Fruit fly (Drosophila melanogaster) whole organism, prepupa: ENCODE results near the gene CG9705.
A peak's percentile ranks its signal among the peaks of the same experiment; 100 is the strongest.

Experiments
- Blimp-1 ChIP-seq: fragments of 200-800 bp; sonication (Bioruptor generic); optimal IDR thresholded peaks from 3 replicates; lab custom pipeline; 2017; ENCODE audit warnings: missing biosample characterization, missing genetic modification characterization, mild to moderate bottlenecking, moderate library complexity, missing genetic modification reagents
- CG10631 ChIP-seq: fragments of 200-800 bp; sonication (Bioruptor generic); optimal IDR thresholded peaks from 2 replicates; lab custom pipeline; 2016; ENCODE audit warnings: missing biosample characterization, missing genetic modification characterization
- CG10669 ChIP-seq: fragments of 200-800 bp; sonication (Bioruptor generic); optimal IDR thresholded peaks from 3 replicates; lab custom pipeline; 2018; ENCODE audit warnings: missing biosample characterization, mild to moderate bottlenecking, missing genetic modification characterization, moderate library complexity
- CG11294 ChIP-seq: fragments of 200-800 bp; sonication (Bioruptor generic); IDR thresholded peaks from 2 replicates; pipeline ENCODE4 v1.3.6; 2022; ENCODE audit warnings: missing biosample characterization, missing genetic modification characterization
- CG11762 ChIP-seq: fragments of 200-800 bp; sonication (Bioruptor generic); optimal IDR thresholded peaks from 3 replicates; lab custom pipeline; 2016; ENCODE audit warnings: missing biosample characterization, missing genetic modification characterization; ENCODE audit not compliant: insufficient read depth
- CG15336 ChIP-seq: fragments of 200-800 bp; sonication (Bioruptor generic); IDR thresholded peaks from 2 replicates; pipeline ENCODE4 v1.3.6; 2022; ENCODE audit warnings: missing biosample characterization, missing genetic modification characterization
- CG16779 ChIP-seq: fragments of 200-800 bp; sonication (Bioruptor generic); optimal IDR thresholded peaks from 3 replicates; lab custom pipeline; 2017; ENCODE audit warnings: missing biosample characterization, mild to moderate bottlenecking, missing genetic modification characterization
- CG3032 ChIP-seq: fragments of 200-800 bp; optimal IDR thresholded peaks from 2 replicates; lab custom pipeline; 2019; ENCODE audit warnings: missing biosample characterization, mild to moderate bottlenecking, missing genetic modification characterization, moderate library complexity
- CG31627 ChIP-seq: fragments of 200-800 bp; sonication (Bioruptor generic); optimal IDR thresholded peaks from 3 replicates; lab custom pipeline; 2016; ENCODE audit warnings: missing biosample characterization, missing genetic modification characterization
- CG32006 ChIP-seq: fragments of 200-800 bp; sonication (Bioruptor generic); optimal IDR thresholded peaks from 3 replicates; lab custom pipeline; 2017; ENCODE audit warnings: missing biosample characterization, mild to moderate bottlenecking, missing genetic modification characterization
- CG34406 ChIP-seq: fragments of 200-800 bp; sonication (Bioruptor generic); optimal IDR thresholded peaks from 3 replicates; lab custom pipeline; 2016; ENCODE audit warnings: missing biosample characterization, missing genetic modification characterization
- CG4318 ChIP-seq: fragments of 200-800 bp; sonication (Bioruptor generic); optimal IDR thresholded peaks from 3 replicates; lab custom pipeline; 2017; ENCODE audit warnings: missing biosample characterization, mild to moderate bottlenecking, missing genetic modification characterization
- CG6163 ChIP-seq: fragments of 200-800 bp; sonication (Bioruptor generic); IDR thresholded peaks from 3 replicates; pipeline ENCODE4 v1.3.6; 2022; ENCODE audit warnings: missing biosample characterization, missing genetic modification characterization
- CG6276 ChIP-seq: fragments of 200-800 bp; sonication (Bioruptor generic); optimal IDR thresholded peaks from 2 replicates; lab custom pipeline; 2017; ENCODE audit warnings: missing biosample characterization, mild to moderate bottlenecking, missing genetic modification characterization
- CG6792 ChIP-seq: fragments of 200-800 bp; sonication (Bioruptor generic); optimal IDR thresholded peaks from 3 replicates; lab custom pipeline; 2016; ENCODE audit warnings: missing biosample characterization, missing genetic modification characterization
- CG6808 ChIP-seq: fragments of 200-800 bp; sonication (Bioruptor generic); optimal IDR thresholded peaks from 3 replicates; lab custom pipeline; 2017; ENCODE audit warnings: missing biosample characterization, missing genetic modification characterization, mild to moderate bottlenecking, moderate library complexity, missing genetic modification reagents
- CG8119 ChIP-seq: fragments of 200-800 bp; sonication (Bioruptor generic); IDR thresholded peaks from 3 replicates; pipeline ENCODE4 v1.3.6; 2022; ENCODE audit warnings: missing biosample characterization, missing genetic modification characterization
- CG8632 ChIP-seq: fragments of 200-800 bp; sonication (Bioruptor generic); optimal IDR thresholded peaks from 3 replicates; lab custom pipeline; 2016; ENCODE audit warnings: missing biosample characterization, missing genetic modification characterization
- Eip75B ChIP-seq: fragments of 200-800 bp; sonication (Bioruptor generic); optimal IDR thresholded peaks from 3 replicates; lab custom pipeline; 2016; ENCODE audit warnings: missing biosample characterization, missing genetic modification characterization
- Eip78C ChIP-seq: fragments of 200-800 bp; sonication (Bioruptor generic); peaks from one replicate; lab custom pipeline; 2016; ENCODE audit warnings: missing biosample characterization, missing genetic modification characterization
- Hr38 ChIP-seq: sonication (Bioruptor generic); optimal IDR thresholded peaks from 2 replicates; lab custom pipeline; 2016; ENCODE audit warnings: missing biosample characterization, missing genetic modification characterization
- Hr4 ChIP-seq: fragments of 200-800 bp; sonication (Bioruptor generic); optimal IDR thresholded peaks from 3 replicates; lab custom pipeline; 2016; ENCODE audit warnings: missing biosample characterization, missing genetic modification characterization
- Lpt ChIP-seq: fragments of 200-800 bp; sonication (Bioruptor generic); optimal IDR thresholded peaks from 3 replicates; lab custom pipeline; 2016; ENCODE audit warnings: missing biosample characterization, missing genetic modification characterization
- Met ChIP-seq: fragments of 200-800 bp; sonication (Bioruptor generic); optimal IDR thresholded peaks from 3 replicates; lab custom pipeline; 2016; ENCODE audit warnings: missing biosample characterization, missing genetic modification characterization
- OdsH ChIP-seq: fragments of 200-800 bp; sonication (Bioruptor generic); optimal IDR thresholded peaks from 3 replicates; lab custom pipeline; 2016; ENCODE audit warnings: missing biosample characterization, missing genetic modification characterization
- Smox ChIP-seq: fragments of 200-800 bp; sonication (Bioruptor generic); optimal IDR thresholded peaks from 3 replicates; lab custom pipeline; 2016; ENCODE audit warnings: missing biosample characterization, missing genetic modification characterization
- Sox15 ChIP-seq: fragments of 200-800 bp; sonication (Bioruptor generic); optimal IDR thresholded peaks from 3 replicates; lab custom pipeline; 2016; ENCODE audit warnings: missing biosample characterization, missing genetic modification characterization
- achi ChIP-seq: fragments of 200-800 bp; sonication (Bioruptor generic); optimal IDR thresholded peaks from 3 replicates; lab custom pipeline; 2016; ENCODE audit warnings: missing biosample characterization, missing genetic modification characterization
- acj6 ChIP-seq: fragments of 200-800 bp; sonication (Bioruptor generic); optimal IDR thresholded peaks from 3 replicates; lab custom pipeline; 2016; ENCODE audit warnings: missing biosample characterization, missing genetic modification characterization
- esn ChIP-seq: fragments of 200-800 bp; sonication (Bioruptor generic); optimal IDR thresholded peaks from 2 replicates; lab custom pipeline; 2016; ENCODE audit warnings: missing biosample characterization, mild to moderate bottlenecking, missing genetic modification characterization, moderate library complexity
- fkh ChIP-seq: fragments of 200-800 bp; sonication (Bioruptor generic); optimal IDR thresholded peaks from 3 replicates; lab custom pipeline; 2017; ENCODE audit warnings: missing biosample characterization, mild to moderate bottlenecking, missing genetic modification characterization, moderate library complexity
- lz ChIP-seq: fragments of 200-800 bp; sonication (Bioruptor generic); optimal IDR thresholded peaks from 3 replicates; lab custom pipeline; 2016; ENCODE audit warnings: missing biosample characterization, missing genetic modification characterization
- net ChIP-seq: fragments of 200-800 bp; sonication (Bioruptor generic); optimal IDR thresholded peaks from 3 replicates; lab custom pipeline; 2016; ENCODE audit warnings: missing biosample characterization, missing genetic modification characterization
- pdm3 ChIP-seq: fragments of 200-800 bp; sonication (Bioruptor generic); optimal IDR thresholded peaks from 3 replicates; lab custom pipeline; 2016; ENCODE audit warnings: missing biosample characterization, missing genetic modification characterization
- salr ChIP-seq, 2 experiments: fragments of 200-800 bp; sonication (Bioruptor generic); optimal IDR thresholded peaks; 3 replicates each; lab custom pipeline; 2016 to 2018; ENCODE audit warnings: missing biosample characterization in 2 of 2, missing genetic modification characterization in 2 of 2, mild to moderate bottlenecking in 1 of 2
- ss ChIP-seq, 2 experiments: fragments of 200-800 bp; sonication (Bioruptor generic); optimal IDR thresholded peaks; 2 replicates in 1 of 2; 3 replicates in 1 of 2; lab custom pipeline; 2017 to 2018; ENCODE audit warnings: mild to moderate bottlenecking in 2 of 2, missing biosample characterization in 2 of 2, missing genetic modification characterization in 2 of 2, moderate library complexity in 1 of 2
- topi ChIP-seq: fragments of 200-800 bp; sonication (Bioruptor generic); optimal IDR thresholded peaks from 3 replicates; lab custom pipeline; 2016; ENCODE audit warnings: missing biosample characterization, missing genetic modification characterization

The CG9705 gene

dm6 chr3L:16818063-16818462 is 38.2 kb downstream of the CG9705 start (continued):
- no peak for TF ChIP-seq Hr38 (GFP tag; lab: Kevin White, UChicago)
- TF ChIP-seq CG8632 (GFP tag; lab: Kevin White, UChicago) = peak; percentile 91
- TF ChIP-seq Lpt (GFP tag; lab: Kevin White, UChicago) = peak; percentile 80
- TF ChIP-seq CG11294 (GFP tag; lab: Robert Waterston, UW) = 0 out of 2 replicates have a peak, but pooled peaks have one; percentile 31
- peak; percentile 96 for TF ChIP-seq CG10669 (GFP tag; lab: Kevin White, UChicago)
- TF ChIP-seq pdm3 (GFP tag; lab: Kevin White, UChicago) = peak; percentile 92
- peak; percentile 46 for TF ChIP-seq Hr4 (GFP tag; lab: Kevin White, UChicago)
- peak; percentile 87 for TF ChIP-seq CG6792 (GFP tag; lab: Kevin White, UChicago)
- TF ChIP-seq topi (GFP tag; lab: Kevin White, UChicago) = peak; percentile 92
- TF ChIP-seq CG6808 (GFP tag; lab: Kevin White, UChicago) = peak; percentile 96
- peak; percentile 91 for TF ChIP-seq CG31627
- no peak for TF ChIP-seq fkh
- TF ChIP-seq CG6276 = peak; percentile 39
- peak; percentile 75 for TF ChIP-seq Sox15 (GFP tag; lab: Kevin White, UChicago)
- TF ChIP-seq CG32006 (GFP tag; lab: Kevin White, UChicago) = peak; percentile 67
- TF ChIP-seq CG4318 (GFP tag; lab: Kevin White, UChicago) = peak; percentile 32

DNA sequence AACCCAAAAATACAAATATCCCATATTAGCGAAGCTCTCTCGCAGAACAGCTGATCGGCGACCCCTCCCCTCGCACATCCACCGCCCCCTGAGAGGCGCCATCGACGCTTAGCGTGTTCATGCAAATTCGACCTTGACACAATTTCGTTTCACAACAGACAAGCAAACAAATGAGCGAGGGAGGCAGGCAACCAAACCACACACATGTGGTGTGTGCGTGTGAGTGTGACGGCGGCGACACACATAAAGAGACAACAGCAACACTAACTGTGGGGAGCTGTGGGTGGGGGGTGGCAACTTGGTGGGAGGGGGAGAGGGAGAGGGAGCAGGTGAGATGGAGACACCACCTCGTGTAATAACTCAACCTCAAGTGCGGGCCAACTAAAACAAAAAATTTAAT is 44.8 kb downstream of the CG9705 start:
- 0 out of 3 replicates have a peak, but pooled peaks have one; percentile 9 for TF ChIP-seq CG6163
- no peak for TF ChIP-seq topi (GFP tag; lab: Kevin White, UChicago)
- peak; percentile 40 for TF ChIP-seq fkh
- TF ChIP-seq, all 60 proteins: peak for 2

dm6 chr3L:16825195-16825594 is 45.3 kb downstream of the CG9705 start:
- TF ChIP-seq lz (no peak), CG8632 (GFP tag; lab: Kevin White, UChicago) (peak; percentile 27), acj6 (GFP tag; lab: Kevin White, UChicago) (peak; percentile 32), esn (GFP tag; lab: Kevin White, UChicago) (peak; percentile 22), Hr4 (GFP tag; lab: Kevin White, UChicago) (no peak), OdsH (GFP tag; lab: Kevin White, UChicago) (peak; percentile 33), salr (GFP tag; optimal IDR thresholded peaks at IDR 0.05; lab: Kevin White, UChicago) (peak in 1 of 2 experiments; percentile 35), CG10631 (GFP tag; lab: Kevin White, UChicago) (peak; percentile 20), CG8119 (GFP tag; lab: Robert Waterston, UW) (peak; percentile 46; the same call in 1 of the 3 replicates), CG6808 (GFP tag; lab: Kevin White, UChicago) (no peak), CG31627 (peak; percentile 6), Eip78C (GFP tag; lab: Kevin White, UChicago) (peak; percentile 81), CG3032 (peak; percentile 52), CG11762 (GFP tag; lab: Kevin White, UChicago) (no peak), CG34406 (peak; percentile 36), CG15336 (GFP tag; lab: Robert Waterston, UW) (peak; percentile 42; the same call in 1 of the 2 replicates), Met (GFP tag; lab: Kevin White, UChicago) (peak; percentile 3), Eip75B (GFP tag; lab: Kevin White, UChicago) (no peak), CG32006 (GFP tag; lab: Kevin White, UChicago) (peak; percentile 61), net (GFP tag; lab: Kevin White, UChicago) (peak; percentile 16), achi (GFP tag; lab: Kevin White, UChicago) (no peak), ss (GFP tag; optimal IDR thresholded peaks at IDR 0.05; lab: Kevin White, UChicago) (peak in 1 of 2 experiments; percentile 15), Blimp-1 (GFP tag; lab: Kevin White, UChicago) (no peak), Smox (no peak), Hr38 (GFP tag; lab: Kevin White, UChicago) (no peak), CG16779 (no peak)
